Worm (Caenorhabditis elegans) whole organism, mixed stage, embryonic: ENCODE data around the gene glr-5.
"Not testable (repeated sequence)": the region's sequence is repeated elsewhere in the genome, so short reads cannot be mapped to it uniquely, and the experiment has no call there.

Experiments
- M03D4.4 ChIP-seq: sonication (generic microtip); optimal IDR thresholded peaks from 2 replicates; lab custom pipeline; 2017; ENCODE audit warnings: mild to moderate bottlenecking, missing genetic modification characterization, missing compliant biosample characterization
- blmp-1 ChIP-seq: fragments of 150-350 bp; optimal IDR thresholded peaks from 2 replicates; lab custom pipeline; 2014; ENCODE audit warnings: missing biosample characterization, missing genetic modification characterization
- ceh-39 ChIP-seq: fragments of 150-350 bp; optimal IDR thresholded peaks from 2 replicates; lab custom pipeline; 2014; ENCODE audit warnings: missing biosample characterization, missing genetic modification characterization
- ceh-43 ChIP-seq: fragments of 200-800 bp; sonication (Bioruptor generic); optimal IDR thresholded peaks from 2 replicates; lab custom pipeline; 2018; ENCODE audit warnings: mild to moderate bottlenecking, missing genetic modification characterization, moderate library complexity, missing compliant biosample characterization
- ces-1 ChIP-seq: fragments of 150-350 bp; optimal IDR thresholded peaks from 2 replicates; lab custom pipeline; 2014; ENCODE audit warnings: missing biosample characterization, missing genetic modification reagents, missing genetic modification characterization
- cnd-1 ChIP-seq: fragments of 200-800 bp; sonication (Bioruptor generic); optimal IDR thresholded peaks from 2 replicates; lab custom pipeline; 2018; ENCODE audit warnings: mild to moderate bottlenecking, missing genetic modification characterization, missing compliant biosample characterization
- drap-1 ChIP-seq: fragments of 200-800 bp; sonication (Bioruptor generic); optimal IDR thresholded peaks from 3 replicates; lab custom pipeline; 2018; ENCODE audit warnings: mild to moderate bottlenecking, missing genetic modification characterization, missing compliant biosample characterization
- elt-1 ChIP-seq: sonication (generic microtip); optimal IDR thresholded peaks from 2 replicates; lab custom pipeline; 2017; ENCODE audit warnings: missing genetic modification characterization, mild to moderate bottlenecking, missing compliant biosample characterization, antibody characterized with exemption, moderate library complexity, borderline replicate concordance; ENCODE audit not compliant: insufficient read depth
- elt-3 ChIP-seq: fragments of 150-350 bp; optimal IDR thresholded peaks from 2 replicates; lab custom pipeline; 2014; ENCODE audit warnings: missing biosample characterization, missing genetic modification characterization
- flh-1 ChIP-seq: fragments of 200-800 bp; sonication (Bioruptor generic); optimal IDR thresholded peaks from 2 replicates; lab custom pipeline; 2018; ENCODE audit warnings: mild to moderate bottlenecking, missing genetic modification characterization, moderate library complexity, missing compliant biosample characterization
- ham-2 ChIP-seq: fragments of 200-800 bp; sonication (Bioruptor generic); optimal IDR thresholded peaks from 2 replicates; lab custom pipeline; 2018; ENCODE audit warnings: mild to moderate bottlenecking, missing genetic modification characterization, missing compliant biosample characterization
- hlh-1 ChIP-seq: fragments of 150-350 bp; optimal IDR thresholded peaks from 2 replicates; lab custom pipeline; 2014; ENCODE audit warnings: missing biosample characterization, missing genetic modification reagents, missing genetic modification characterization
- lin-13 ChIP-seq: fragments of 150-350 bp; optimal IDR thresholded peaks from 2 replicates; lab custom pipeline; 2014; ENCODE audit warnings: missing biosample characterization, missing genetic modification characterization
- lin-32 ChIP-seq: fragments of 200-800 bp; sonication (Bioruptor generic); optimal IDR thresholded peaks from 2 replicates; lab custom pipeline; 2018; ENCODE audit warnings: mild to moderate bottlenecking, missing genetic modification characterization, missing compliant biosample characterization
- lsy-2 ChIP-seq: fragments of 150-350 bp; optimal IDR thresholded peaks from 2 replicates; lab custom pipeline; 2014; ENCODE audit warnings: missing biosample characterization, missing genetic modification characterization
- mab-5 ChIP-seq: fragments of 150-350 bp; optimal IDR thresholded peaks from 2 replicates; lab custom pipeline; 2014; ENCODE audit warnings: missing biosample characterization, missing genetic modification characterization
- mep-1 ChIP-seq: fragments of 150-350 bp; optimal IDR thresholded peaks from 2 replicates; lab custom pipeline; 2017; ENCODE audit warnings: missing biosample characterization, missing genetic modification reagents, missing genetic modification characterization, inconsistent platforms
- mls-2 ChIP-seq: sonication (generic microtip); optimal IDR thresholded peaks from 2 replicates; lab custom pipeline; 2016; ENCODE audit warnings: mild to moderate bottlenecking, missing genetic modification characterization, moderate library complexity, missing compliant biosample characterization
- nhr-2 ChIP-seq: fragments of 150-350 bp; optimal IDR thresholded peaks from 2 replicates; lab custom pipeline; 2014; ENCODE audit warnings: missing biosample characterization, missing genetic modification characterization
- nhr-237 ChIP-seq: fragments of 150-350 bp; optimal IDR thresholded peaks from 2 replicates; lab custom pipeline; 2014; ENCODE audit warnings: missing biosample characterization, missing genetic modification characterization
- nhr-28 ChIP-seq: fragments of 150-350 bp; optimal IDR thresholded peaks from 2 replicates; lab custom pipeline; 2014; ENCODE audit warnings: missing biosample characterization, missing genetic modification characterization
- nhr-76 ChIP-seq: sonication (generic microtip); optimal IDR thresholded peaks from 2 replicates; lab custom pipeline; 2017; ENCODE audit warnings: missing biosample characterization, missing genetic modification characterization
- pha-4 ChIP-seq: fragments of 150-350 bp; optimal IDR thresholded peaks from 2 replicates; lab custom pipeline; 2018; ENCODE audit warnings: missing biosample characterization, missing genetic modification reagents, missing genetic modification characterization
- sem-2 ChIP-seq: fragments of 200-800 bp; sonication (Bioruptor generic); optimal IDR thresholded peaks from 2 replicates; lab custom pipeline; 2018; ENCODE audit warnings: mild to moderate bottlenecking, missing genetic modification characterization, missing compliant biosample characterization
- snpc-4 ChIP-seq: fragments of 150-350 bp; optimal IDR thresholded peaks from 2 replicates; lab custom pipeline; 2014; ENCODE audit warnings: missing biosample characterization, missing genetic modification characterization
- tbx-8 ChIP-seq: fragments of 200-800 bp; sonication (Bioruptor generic); optimal IDR thresholded peaks from 2 replicates; lab custom pipeline; 2018; ENCODE audit warnings: mild to moderate bottlenecking, missing genetic modification characterization, moderate library complexity, missing compliant biosample characterization
- unc-39 ChIP-seq: fragments of 150-350 bp; optimal IDR thresholded peaks from 2 replicates; lab custom pipeline; 2014; ENCODE audit warnings: missing biosample characterization, missing genetic modification characterization
- unc-62 ChIP-seq: fragments of 150-350 bp; optimal IDR thresholded peaks from 2 replicates; lab custom pipeline; 2014; ENCODE audit warnings: missing biosample characterization, missing genetic modification reagents, missing genetic modification characterization
- zip-8 ChIP-seq: fragments of 150-350 bp; optimal IDR thresholded peaks from 2 replicates; lab custom pipeline; 2014; ENCODE audit warnings: missing biosample characterization, missing genetic modification characterization
- ztf-11 ChIP-seq: fragments of 150-350 bp; optimal IDR thresholded peaks from 2 replicates; lab custom pipeline; 2014; ENCODE audit warnings: missing biosample characterization, missing genetic modification characterization

The glr-5 gene

DNA sequence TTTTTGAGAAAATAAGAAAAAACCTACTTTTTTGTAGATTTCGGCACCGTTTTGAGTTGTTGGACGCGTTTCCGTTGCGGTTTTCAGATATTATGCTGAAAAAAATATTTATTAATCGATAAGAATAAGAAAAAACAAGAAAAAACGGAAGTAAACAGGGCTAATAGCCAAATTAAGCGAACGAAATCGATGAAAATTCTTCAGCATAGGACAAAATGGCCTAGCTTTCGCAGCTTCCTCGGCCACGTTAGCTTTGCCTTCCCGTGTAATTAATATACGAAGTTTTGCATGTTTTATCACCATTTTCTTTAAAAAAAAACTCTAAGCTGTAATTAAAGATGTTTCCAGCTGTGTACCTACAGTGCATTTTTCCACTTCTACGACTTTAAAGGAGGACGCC is 20.1 kb upstream of the glr-5 start, which contains the start of gene ZC190.10:
Gene ZC190.10 (minus strand): TSS at position 101 of the 400 bp plus-strand sequence.
- TF ChIP-seq nhr-237 (tag; lab: Kevin White, UChicago); ceh-43 (GFP tag; lab: Kevin White, UChicago); nhr-2 (tag; lab: Kevin White, UChicago): not testable (repeated sequence)

DNA sequence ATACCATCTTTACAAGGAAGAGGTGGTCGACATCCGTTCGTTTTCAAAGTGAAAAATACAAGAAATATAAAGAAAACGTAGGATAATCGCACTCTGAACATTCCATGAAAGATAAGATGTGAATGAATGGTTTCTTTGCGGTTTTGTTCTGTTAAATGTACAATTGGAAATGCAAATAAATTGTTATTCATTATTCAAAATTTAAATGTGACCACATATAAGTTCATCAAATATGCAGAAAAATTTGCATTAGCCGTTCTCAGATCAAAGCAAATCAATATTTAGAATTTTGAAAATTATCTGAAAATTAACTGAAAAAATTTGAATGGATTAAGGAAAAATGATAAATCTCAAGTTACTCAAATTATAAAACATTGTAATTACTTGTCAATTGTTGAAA is 4.4 kb upstream of the glr-5 start, which contains the start of gene ZC178.2:
Gene ZC178.2 (minus strand): TSS at position 101 of the 400 bp plus-strand sequence.
- no peak for TF ChIP-seq nhr-28 (tag; lab: Kevin White, UChicago)
- TF ChIP-seq mep-1 (tag; lab: Kevin White, UChicago), result no peak
- no peak for TF ChIP-seq blmp-1
- TF ChIP-seq M03D4.4 (tag; lab: Kevin White, UChicago), result no peak
- TF ChIP-seq lsy-2 (tag; lab: Kevin White, UChicago), result no peak
- no peak for TF ChIP-seq nhr-76 (tag; lab: Kevin White, UChicago)
- no peak for TF ChIP-seq elt-3 (tag; lab: Kevin White, UChicago)
- no peak for TF ChIP-seq hlh-1 (tag; lab: Kevin White, UChicago)
- no peak for TF ChIP-seq ceh-39
- no peak for TF ChIP-seq sem-2 (GFP tag; lab: Kevin White, UChicago)
- no peak for TF ChIP-seq mls-2 (tag; lab: Kevin White, UChicago)
- no peak for TF ChIP-seq snpc-4 (tag; lab: Kevin White, UChicago)
- no peak for TF ChIP-seq mab-5
- no peak for TF ChIP-seq tbx-8
- no peak for TF ChIP-seq ceh-43 (GFP tag; lab: Kevin White, UChicago)
- TF ChIP-seq nhr-237 (tag; lab: Kevin White, UChicago), result no peak
- no peak for TF ChIP-seq nhr-2 (tag; lab: Kevin White, UChicago)
- no peak for TF ChIP-seq flh-1 (GFP tag; lab: Kevin White, UChicago)
- TF ChIP-seq unc-62 (GFP tag; lab: Kevin White, UChicago), result no peak
- TF ChIP-seq zip-8 (tag; lab: Kevin White, UChicago), result no peak

- TF ChIP-seq ces-1 (GFP tag; lab: Kevin White, UChicago) (no peak), ztf-11 (tag; lab: Kevin White, UChicago) (no peak), unc-39 (tag; lab: Kevin White, UChicago) (no peak), lin-13 (tag; lab: Kevin White, UChicago) (no peak)
Observed at ce11 chrV:8718399-8718798, 2.1 kb downstream of the glr-5 start.

- not testable (repeated sequence) for TF ChIP-seq lsy-2 (tag; lab: Kevin White, UChicago); pha-4; ceh-39
Observed at ce11 chrV:8722160-8722559, 5.9 kb downstream of the glr-5 start, which contains the start of gene ZC196.8. ZC196.8 (minus strand) TSS chrV:8722260.

- TF ChIP-seq mab-5; elt-1 (tag; lab: Kevin White, UChicago); lin-32 (GFP tag; lab: Kevin White, UChicago): not testable (repeated sequence)
Observed at ce11 chrV:8726228-8726627, 9.9 kb downstream of the glr-5 start, which contains the start of gene droe-8. droe-8 (plus strand) TSS chrV:8726528.

DNA sequence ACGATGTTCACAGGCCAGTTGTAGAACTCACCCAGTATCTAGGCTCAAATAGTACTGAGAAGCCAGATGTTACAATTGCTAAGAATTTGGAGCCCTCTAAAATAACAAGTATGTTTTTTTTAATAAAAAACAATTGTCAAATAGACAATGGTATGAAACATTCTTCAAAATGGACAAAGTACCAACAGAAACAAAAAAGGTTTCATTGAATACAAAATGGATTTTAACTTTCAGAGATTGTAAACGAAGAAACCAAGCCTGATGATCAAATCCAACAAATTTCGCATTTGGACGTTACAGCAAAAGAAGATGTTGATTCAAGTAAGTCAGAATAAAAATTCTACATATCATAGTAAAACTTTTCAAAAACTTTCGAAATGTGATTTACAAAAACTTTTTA is 10.8 kb downstream of the glr-5 start, which contains the start of gene ZC196.9:
Gene ZC196.9 (minus strand): TSS at position 101 of the 400 bp plus-strand sequence.
- no peak for TF ChIP-seq blmp-1
- no peak for TF ChIP-seq sem-2 (GFP tag; lab: Kevin White, UChicago)

- TF ChIP-seq blmp-1 (no peak), lin-13 (tag; lab: Kevin White, UChicago) (no peak), unc-39 (tag; lab: Kevin White, UChicago) (no peak), ham-2 (GFP tag; lab: Kevin White, UChicago) (no peak), pha-4 (no peak), lsy-2 (tag; lab: Kevin White, UChicago) (no peak), sem-2 (GFP tag; lab: Kevin White, UChicago) (no peak), nhr-28 (tag; lab: Kevin White, UChicago) (no peak), ztf-11 (tag; lab: Kevin White, UChicago) (no peak), nhr-2 (tag; lab: Kevin White, UChicago) (no peak), hlh-1 (tag; lab: Kevin White, UChicago) (no peak), cnd-1 (tag; lab: Kevin White, UChicago) (no peak), zip-8 (tag; lab: Kevin White, UChicago) (no peak), drap-1 (GFP tag; lab: Kevin White, UChicago) (no peak), elt-1 (tag; lab: Kevin White, UChicago) (no peak), mls-2 (tag; lab: Kevin White, UChicago) (no peak), mab-5 (no peak), snpc-4 (tag; lab: Kevin White, UChicago) (no peak), ceh-43 (GFP tag; lab: Kevin White, UChicago) (no peak)
Observed at ce11 chrV:8729100-8729499, 12.8 kb downstream of the glr-5 start, which contains the start of gene ZC196.5. ZC196.5 (plus strand) TSS chrV:8729400.
